Worm (Caenorhabditis elegans) whole organism, mixed stage, embryonic: ENCODE results near the gene T23F2.3.

Experiments used
- elt-3 ChIP-seq: fragments of 150-350 bp; optimal IDR thresholded peaks from 2 replicates; lab custom pipeline; 2014; ENCODE audit warnings: missing biosample characterization, missing genetic modification characterization
- lin-32 ChIP-seq: fragments of 200-800 bp; sonication (Bioruptor generic); optimal IDR thresholded peaks from 2 replicates; lab custom pipeline; 2018; ENCODE audit warnings: mild to moderate bottlenecking, missing genetic modification characterization, missing compliant biosample characterization
- mab-5 ChIP-seq: fragments of 150-350 bp; optimal IDR thresholded peaks from 2 replicates; lab custom pipeline; 2014; ENCODE audit warnings: missing biosample characterization, missing genetic modification characterization
- mep-1 ChIP-seq: fragments of 150-350 bp; optimal IDR thresholded peaks from 2 replicates; lab custom pipeline; 2017; ENCODE audit warnings: missing biosample characterization, missing genetic modification reagents, missing genetic modification characterization, inconsistent platforms
- nhr-237 ChIP-seq: fragments of 150-350 bp; optimal IDR thresholded peaks from 2 replicates; lab custom pipeline; 2014; ENCODE audit warnings: missing biosample characterization, missing genetic modification characterization
- nhr-28 ChIP-seq: fragments of 150-350 bp; optimal IDR thresholded peaks from 2 replicates; lab custom pipeline; 2014; ENCODE audit warnings: missing biosample characterization, missing genetic modification characterization
- nhr-76 ChIP-seq: sonication (generic microtip); optimal IDR thresholded peaks from 2 replicates; lab custom pipeline; 2017; ENCODE audit warnings: missing biosample characterization, missing genetic modification characterization
- snpc-4 ChIP-seq: fragments of 150-350 bp; optimal IDR thresholded peaks from 2 replicates; lab custom pipeline; 2014; ENCODE audit warnings: missing biosample characterization, missing genetic modification characterization
- unc-39 ChIP-seq: fragments of 150-350 bp; optimal IDR thresholded peaks from 2 replicates; lab custom pipeline; 2014; ENCODE audit warnings: missing biosample characterization, missing genetic modification characterization
- unc-62 ChIP-seq: fragments of 150-350 bp; optimal IDR thresholded peaks from 2 replicates; lab custom pipeline; 2014; ENCODE audit warnings: missing biosample characterization, missing genetic modification reagents, missing genetic modification characterization
- ztf-11 ChIP-seq: fragments of 150-350 bp; optimal IDR thresholded peaks from 2 replicates; lab custom pipeline; 2014; ENCODE audit warnings: missing biosample characterization, missing genetic modification characterization

DNA sequence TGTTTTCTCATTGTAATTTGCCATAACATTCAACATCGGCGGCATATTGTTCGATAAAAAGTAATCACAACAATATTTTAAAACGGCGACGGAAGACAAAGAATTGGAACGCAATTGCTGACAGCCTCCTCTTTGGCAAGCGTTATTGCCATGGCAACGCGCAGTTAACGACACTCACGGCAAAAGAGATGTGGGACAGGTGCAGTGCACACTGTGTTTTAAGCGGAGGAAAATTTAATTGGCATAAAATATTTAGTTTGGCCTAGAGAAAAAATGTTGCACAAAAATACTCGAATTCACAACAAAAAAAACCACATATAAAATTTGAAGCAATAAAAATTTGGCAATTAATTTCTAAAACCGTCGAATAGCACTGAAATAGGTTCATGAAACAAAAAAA lies 40.5 kb upstream of the T23F2.3 start, which contains the start of gene ifta-1:
- TF ChIP-seq mab-5 (tag; lab: Kevin White, UChicago), result no peak
- no peak for TF ChIP-seq nhr-28
- TF ChIP-seq mep-1 (tag; lab: Kevin White, UChicago), result no peak
- no peak for TF ChIP-seq lin-32
- no peak for TF ChIP-seq snpc-4
- no peak for TF ChIP-seq ztf-11 (tag; lab: Kevin White, UChicago)
- TF ChIP-seq unc-62 (GFP tag; lab: Kevin White, UChicago), result no peak
- TF ChIP-seq nhr-237 (tag; lab: Kevin White, UChicago), result no peak
- no peak for TF ChIP-seq elt-3
- no peak for TF ChIP-seq unc-39 (tag; lab: Kevin White, UChicago)
- TF ChIP-seq nhr-76 (tag; lab: Kevin White, UChicago), result no peak
